Worm (Caenorhabditis elegans): Measurements from ENCODE around the gene Y66A7A.9.

- TF ChIP-seq ama-1 (optimal IDR thresholded peaks at IDR 0.05) (no peak), sea-1 (GFP tag; conservative IDR thresholded peaks at IDR 0.05) (no peak), hmbx-1 (tag; optimal IDR thresholded peaks at IDR 0.05) (no peak), pes-1 (GFP tag; IDR thresholded peaks at IDR 0.05) (no peak), aly-1 (tag; optimal IDR thresholded peaks at IDR 0.05) (no peak)
Observed at ce11 chrIII:11635000-11635399, 22.7 kb upstream of the Y66A7A.9 start.

Data from whole organism, early embryonic.